Worm (Caenorhabditis elegans) whole organism, early embryonic: ENCODE results near the gene spig-9.

Experiments
- B0310.2 ChIP-seq: sonication (generic microtip); optimal IDR thresholded peaks from 2 replicates; lab custom pipeline; 2016; ENCODE audit warnings: mild to moderate bottlenecking, missing genetic modification characterization, missing compliant biosample characterization
- F13C5.2 ChIP-seq: sonication (generic microtip); optimal IDR thresholded peaks from 2 replicates; lab custom pipeline; 2017; ENCODE audit warnings: mild to moderate bottlenecking, missing genetic modification characterization, inconsistent platforms, missing compliant biosample characterization
- ama-1 ChIP-seq: fragments of 150-350 bp; optimal IDR thresholded peaks from 2 replicates; lab custom pipeline; 2014
- ceh-13 ChIP-seq: fragments of 200-800 bp; sonication (Bioruptor generic); optimal IDR thresholded peaks from 2 replicates; lab custom pipeline; 2018; ENCODE audit warnings: mild to moderate bottlenecking, missing genetic modification characterization, missing compliant biosample characterization
- ceh-36 ChIP-seq: sonication (generic microtip); optimal IDR thresholded peaks from 2 replicates; lab custom pipeline; 2016; ENCODE audit warnings: missing genetic modification characterization, inconsistent platforms, missing compliant biosample characterization
- ets-7 ChIP-seq: sonication (generic microtip); optimal IDR thresholded peaks from 2 replicates; lab custom pipeline; 2016; ENCODE audit warnings: missing genotype, missing genetic modification characterization, missing compliant biosample characterization
- flt-1 ChIP-seq: fragments of 200-800 bp; sonication (Bioruptor generic); IDR thresholded peaks from 2 replicates; pipeline ENCODE4 v1.3.6; 2022; ENCODE audit warnings: missing genetic modification characterization, missing compliant biosample characterization
- hmbx-1 ChIP-seq: sonication (generic microtip); optimal IDR thresholded peaks from 2 replicates; lab custom pipeline; 2016; ENCODE audit warnings: mild to moderate bottlenecking, missing genetic modification characterization, missing compliant biosample characterization
- hmg-4 ChIP-seq: fragments of 200-800 bp; sonication (Bioruptor generic); optimal IDR thresholded peaks from 2 replicates; lab custom pipeline; 2018; ENCODE audit warnings: mild to moderate bottlenecking, missing genetic modification characterization, missing compliant biosample characterization
- hnd-1 ChIP-seq: sonication (generic microtip); optimal IDR thresholded peaks from 2 replicates; lab custom pipeline; 2016; ENCODE audit warnings: missing genetic modification characterization, missing compliant biosample characterization
- pes-1 ChIP-seq: fragments of 200-800 bp; sonication (Bioruptor generic); IDR thresholded peaks from 2 replicates; pipeline ENCODE4 v1.3.6; 2022; ENCODE audit warnings: missing genetic modification reagents, missing genetic modification characterization, missing compliant biosample characterization
- scrt-1 ChIP-seq: fragments of 200-800 bp; sonication (Bioruptor generic); IDR thresholded peaks from 2 replicates; pipeline ENCODE4 v1.3.6; 2022; ENCODE audit warnings: missing genetic modification characterization, missing compliant biosample characterization
- sea-1 ChIP-seq: fragments of 200-800 bp; sonication (Bioruptor generic); conservative IDR thresholded peaks from 2 replicates; pipeline ENCODE4 v1.3.6; 2022; ENCODE audit warnings: missing genetic modification characterization, missing compliant biosample characterization
- tra-4 ChIP-seq: sonication (generic microtip); optimal IDR thresholded peaks from 2 replicates; lab custom pipeline; 2017; ENCODE audit warnings: missing genetic modification characterization, missing compliant biosample characterization

DNA sequence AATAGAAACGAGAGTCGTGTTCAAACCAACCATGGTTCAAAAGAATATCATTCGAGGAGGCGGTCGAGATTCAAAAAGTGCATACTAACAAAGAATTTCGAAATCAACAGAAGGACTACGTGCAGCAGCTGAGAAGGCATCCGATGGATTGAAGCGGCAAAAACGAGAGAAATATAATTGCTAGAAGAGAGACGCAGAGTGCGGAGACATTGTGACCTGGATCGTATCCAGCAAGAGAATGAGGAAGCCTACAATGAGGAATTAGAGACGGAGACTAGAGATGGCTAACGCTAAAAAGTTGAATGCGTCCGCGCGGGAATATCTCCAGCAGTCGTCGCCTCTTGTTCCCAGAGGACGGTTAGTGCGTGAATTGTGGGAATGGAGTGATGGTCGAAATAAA, 1.9 kb downstream of the spig-9 start:
- TF ChIP-seq hmg-4, result no peak
- no peak for TF ChIP-seq ama-1 (lab: Kevin White, UChicago)
- TF ChIP-seq scrt-1 (GFP tag; lab: Robert Waterston, UW), result no peak
- TF ChIP-seq ets-7, result no peak
- TF ChIP-seq hmbx-1, result no peak
- no peak for TF ChIP-seq tra-4 (tag; lab: Kevin White, UChicago)
- no peak for TF ChIP-seq hnd-1 (tag; lab: Kevin White, UChicago)
- TF ChIP-seq flt-1 (GFP tag; lab: Robert Waterston, UW), result no peak
- no peak for TF ChIP-seq pes-1 (GFP tag; lab: Robert Waterston, UW)
- TF ChIP-seq ceh-13 (GFP tag; lab: Kevin White, UChicago), result no peak
- no peak for TF ChIP-seq B0310.2 (tag; lab: Kevin White, UChicago)
- TF ChIP-seq ceh-36 (tag; lab: Kevin White, UChicago), result no peak
- no peak for TF ChIP-seq F13C5.2 (tag; lab: Kevin White, UChicago)
- TF ChIP-seq sea-1 (GFP tag; lab: Robert Waterston, UW), result no peak
